Fruit fly (Drosophila melanogaster): ENCODE data around the gene Mt2.

Gene Mt2

DNA sequence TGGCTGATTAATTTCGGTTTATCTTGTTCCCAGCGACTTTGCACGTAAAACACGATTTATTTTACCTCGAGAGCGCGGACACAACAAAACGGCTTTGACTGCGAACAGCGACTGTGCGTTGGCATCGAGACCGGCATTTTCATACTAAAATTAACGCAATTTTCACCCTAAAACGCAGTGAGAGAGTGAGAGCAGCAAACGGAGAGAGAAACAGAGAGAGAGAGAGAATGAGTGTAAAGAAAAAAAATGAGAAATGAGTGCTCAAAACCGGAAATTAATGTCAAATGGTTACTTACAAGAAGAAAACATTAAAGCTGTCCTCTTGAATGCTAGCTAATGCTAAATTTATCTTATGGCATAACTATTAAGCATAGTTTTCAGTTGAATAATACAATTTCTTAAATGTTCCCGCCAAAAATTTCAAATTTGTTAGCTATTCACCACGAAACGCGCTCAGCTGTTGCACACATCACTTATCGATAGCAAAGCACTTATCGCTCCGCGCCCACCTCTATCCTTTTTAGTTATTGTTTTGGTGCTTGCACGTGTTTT, 40.4 kb upstream of the Mt2 start, which contains the start of the genes JhI-21, RpL7-like and CG34164 (continued):
- no peak for TF ChIP-seq CG17568 (GFP tag; optimal IDR thresholded peaks at IDR 0.05)
- peak; percentile 83 for TF ChIP-seq YL-1 (GFP tag; optimal IDR thresholded peaks at IDR 0.05)
- peak; percentile 66; the same call in 1 of the 3 replicates for TF ChIP-seq CG2199 (GFP tag; IDR thresholded peaks at IDR 0.05)
- peak; percentile 86 for TF ChIP-seq pzg (GFP tag; optimal IDR thresholded peaks at IDR 0.05)
- no peak for TF ChIP-seq CG14050 (GFP tag; IDR thresholded peaks at IDR 0.05)
- TF ChIP-seq Optix (GFP tag; IDR thresholded peaks at IDR 0.05) = no peak
- TF ChIP-seq aop (GFP tag; IDR thresholded peaks at IDR 0.05) = no peak
- no peak for TF ChIP-seq Ravus (GFP tag; IDR thresholded peaks at IDR 0.05)
- TF ChIP-seq croc (GFP tag; conservative IDR thresholded peaks at IDR 0.05) = no peak
- no peak for TF ChIP-seq luna (GFP tag; optimal IDR thresholded peaks at IDR 0.05)
- TF ChIP-seq CG31441 (GFP tag; IDR thresholded peaks at IDR 0.05) = no peak; the same call in 1 of the 2 replicates
- peak; percentile 14 for TF ChIP-seq CG2712 (tag; optimal IDR thresholded peaks at IDR 0.05)
- no peak for TF ChIP-seq CG10462 (GFP tag; optimal IDR thresholded peaks at IDR 0.05)
- TF ChIP-seq Opbp (GFP tag; IDR thresholded peaks at IDR 0.05; ENCODE audit: partially characterized antibody) = peak; percentile 64; the same call in 1 of the 3 replicates
- no peak for TF ChIP-seq CG9609 (GFP tag; optimal IDR thresholded peaks at IDR 0.05)
- TF ChIP-seq tna (GFP tag; IDR thresholded peaks at IDR 0.05; ENCODE audit: partially characterized antibody) = peak; percentile 17; the same call in 1 of the 2 replicates
- peak in 1 of 2 experiments; percentile 19 for TF ChIP-seq bsh (GFP tag; optimal IDR thresholded peaks at IDR 0.05)
- TF ChIP-seq Fer1 (GFP tag; optimal IDR thresholded peaks at IDR 0.05) = no peak
- TF ChIP-seq CG6791 (GFP tag; IDR thresholded peaks at IDR 0.05; ENCODE audit: partially characterized antibody) = peak; percentile 61
- peak; percentile 33 for TF ChIP-seq ewg (GFP tag; optimal IDR thresholded peaks at IDR 0.05)
- no peak for TF ChIP-seq CG12155 (GFP tag; optimal IDR thresholded peaks at IDR 0.05)
- TF ChIP-seq psq (GFP tag; optimal IDR thresholded peaks at IDR 0.05) = no peak
- no peak for TF ChIP-seq HLH54F (GFP tag; optimal IDR thresholded peaks at IDR 0.05)
- TF ChIP-seq seq (GFP tag; IDR thresholded peaks at IDR 0.05) = peak; percentile 31; the same call in 1 of the 2 replicates
- TF ChIP-seq salm (tag; optimal IDR thresholded peaks at IDR 0.05) = no peak
- TF ChIP-seq CG43689 (GFP tag; IDR thresholded peaks at IDR 0.05) = no peak
- TF ChIP-seq Scr (GFP tag; IDR thresholded peaks at IDR 0.05; ENCODE audit: partially characterized antibody) = peak; percentile 66
- TF ChIP-seq CG8290 (GFP tag; optimal IDR thresholded peaks at IDR 0.05) = no peak
- TF ChIP-seq CG8290 (tag; optimal IDR thresholded peaks at IDR 0.05) = no peak
- TF ChIP-seq cad (GFP tag; optimal IDR thresholded peaks at IDR 0.05) = no peak
- TF ChIP-seq MESR4 (GFP tag; optimal IDR thresholded peaks at IDR 0.05) = no peak
- TF ChIP-seq HHEX (GFP tag; optimal IDR thresholded peaks at IDR 0.05) = no peak
- TF ChIP-seq nmo (GFP tag; optimal IDR thresholded peaks at IDR 0.05) = peak; percentile 21
- no peak for TF ChIP-seq Adf1 (GFP tag; IDR thresholded peaks at IDR 0.05)
- TF ChIP-seq CG17385 (GFP tag; optimal IDR thresholded peaks at IDR 0.05) = peak; percentile 50
- TF ChIP-seq hkb (optimal IDR thresholded peaks at IDR 0.05) = no peak
- TF ChIP-seq hkb (GFP tag; IDR thresholded peaks at IDR 0.05) = peak; percentile 31; the same call in 1 of the 2 replicates
- TF ChIP-seq CG7963 (GFP tag; IDR thresholded peaks at IDR 0.05; ENCODE audit: partially characterized antibody) = peak; percentile 60; the same call in 2 of the 3 replicates
- TF ChIP-seq CHES-1-like (GFP tag; optimal IDR thresholded peaks at IDR 0.05) = no peak
- no peak for TF ChIP-seq shn (GFP tag; optimal IDR thresholded peaks at IDR 0.05)
- no peak for TF ChIP-seq CG33213 (GFP tag; optimal IDR thresholded peaks at IDR 0.05)
- TF ChIP-seq Sin3A (optimal IDR thresholded peaks at IDR 0.05) = peak; percentile 43
- peak in 1 of 2 experiments; percentile 35 for TF ChIP-seq Eip74EF (GFP tag; optimal IDR thresholded peaks at IDR 0.05)
- no peak for TF ChIP-seq dmrt11E (tag; optimal IDR thresholded peaks at IDR 0.05)
- TF ChIP-seq CG12299 (tag; optimal IDR thresholded peaks at IDR 0.05) = no peak
- TF ChIP-seq yki (optimal IDR thresholded peaks at IDR 0.05) = peak; percentile 89
- no peak for TF ChIP-seq klu (GFP tag; IDR thresholded peaks at IDR 0.05)
- TF ChIP-seq Camta (GFP tag; optimal IDR thresholded peaks at IDR 0.05) = no peak
- peak; percentile 94 for TF ChIP-seq sqz (GFP tag; optimal IDR thresholded peaks at IDR 0.05)
- no peak for TF ChIP-seq esg (GFP tag; conservative IDR thresholded peaks at IDR 0.05)
- peak; percentile 88 for TF ChIP-seq dm (GFP tag; optimal IDR thresholded peaks at IDR 0.05)
